Worm (Caenorhabditis elegans): ENCODE data around the gene fzr-1.
A peak's percentile ranks its signal among the peaks of the same experiment; 100 is the strongest.

Gene fzr-1

ce11 chrII:9677470-9677869, 33.2 kb upstream of the fzr-1 start:
- TF ChIP-seq fos-1 (tag; optimal IDR thresholded peaks at IDR 0.05) (no peak), nhr-25 (tag; optimal IDR thresholded peaks at IDR 0.05) (no peak), pqm-1 (tag; optimal IDR thresholded peaks at IDR 0.05) (peak; percentile 50), daf-12 (tag; optimal IDR thresholded peaks at IDR 0.05) (no peak), elt-2 (tag; optimal IDR thresholded peaks at IDR 0.05) (peak; percentile 67)

- TF ChIP-seq skn-1 (tag; optimal IDR thresholded peaks at IDR 0.05) (no peak), eor-1 (tag; optimal IDR thresholded peaks at IDR 0.05) (no peak), nhr-12 (tag; optimal IDR thresholded peaks at IDR 0.05) (no peak), snpc-4 (tag; optimal IDR thresholded peaks at IDR 0.05) (no peak), unc-39 (tag; optimal IDR thresholded peaks at IDR 0.05) (no peak), ceh-82 (tag; optimal IDR thresholded peaks at IDR 0.05) (no peak), elt-2 (tag; optimal IDR thresholded peaks at IDR 0.05) (no peak), sea-2 (GFP tag; optimal IDR thresholded peaks at IDR 0.05) (no peak), aly-2 (tag; optimal IDR thresholded peaks at IDR 0.05) (no peak), pqm-1 (tag; optimal IDR thresholded peaks at IDR 0.05) (no peak), unc-62 (GFP tag; optimal IDR thresholded peaks at IDR 0.05) (no peak), ceh-16 (tag; optimal IDR thresholded peaks at IDR 0.05) (no peak), ZK546.5 (tag; optimal IDR thresholded peaks at IDR 0.05) (no peak), elt-3 (tag; optimal IDR thresholded peaks at IDR 0.05) (no peak), ceh-9 (tag; optimal IDR thresholded peaks at IDR 0.05) (no peak), mml-1 (tag; optimal IDR thresholded peaks at IDR 0.05) (no peak), R02D3.7 (tag; optimal IDR thresholded peaks at IDR 0.05) (no peak), lin-39 (tag; optimal IDR thresholded peaks at IDR 0.05) (no peak), nhr-25 (tag; optimal IDR thresholded peaks at IDR 0.05) (no peak), nhr-77 (tag; optimal IDR thresholded peaks at IDR 0.05) (no peak)
These were observed 30.4 kb upstream of the fzr-1 start, which contains the start of gene arc-1 for ce11 chrII:9674678-9675077. TSS of gene arc-1 (plus strand) at chrII:9674978.

DNA sequence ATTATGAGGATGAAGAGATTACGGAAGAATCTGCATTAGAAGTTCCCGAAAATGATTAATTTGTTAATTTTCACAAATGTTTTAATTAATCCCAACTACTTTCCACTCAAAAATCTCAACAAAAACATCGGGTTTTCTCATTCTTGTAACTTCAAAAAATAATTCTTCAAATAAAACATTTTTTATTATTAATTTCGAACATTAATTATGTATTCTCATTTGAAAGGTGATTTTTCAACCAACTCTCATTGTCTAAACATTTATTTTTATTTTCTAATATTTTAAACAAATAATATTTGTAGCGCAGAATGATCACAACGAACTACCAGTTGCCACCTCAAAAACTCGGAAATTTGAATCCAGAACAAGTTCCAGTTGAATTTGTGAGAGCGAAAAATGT, 27.0 kb upstream of the fzr-1 start, which contains the start of gene ZK1320.7:
TSS of gene ZK1320.7 (plus strand) at position 301 of the 400 bp plus-strand sequence.
- no peak for TF ChIP-seq snpc-4 (tag; optimal IDR thresholded peaks at IDR 0.05)
- TF ChIP-seq nhr-23 (tag; optimal IDR thresholded peaks at IDR 0.05) = no peak
- no peak for TF ChIP-seq mml-1 (tag; optimal IDR thresholded peaks at IDR 0.05)
- no peak for TF ChIP-seq nhr-28 (tag; optimal IDR thresholded peaks at IDR 0.05)
- TF ChIP-seq daf-12 (tag; optimal IDR thresholded peaks at IDR 0.05) = no peak
- no peak for TF ChIP-seq aly-2 (tag; optimal IDR thresholded peaks at IDR 0.05)
- TF ChIP-seq sea-2 (GFP tag; optimal IDR thresholded peaks at IDR 0.05) = no peak
- TF ChIP-seq skn-1 (tag; optimal IDR thresholded peaks at IDR 0.05) = no peak
- no peak for TF ChIP-seq nhr-25 (tag; optimal IDR thresholded peaks at IDR 0.05)
- no peak for TF ChIP-seq pqm-1 (tag; optimal IDR thresholded peaks at IDR 0.05)
- TF ChIP-seq nhr-43 (tag; optimal IDR thresholded peaks at IDR 0.05; ENCODE audit: poor library complexity, severe bottlenecking) = no peak
- no peak for TF ChIP-seq lsy-12 (tag; optimal IDR thresholded peaks at IDR 0.05)
- TF ChIP-seq elt-1 (tag; optimal IDR thresholded peaks at IDR 0.05) = no peak

DNA sequence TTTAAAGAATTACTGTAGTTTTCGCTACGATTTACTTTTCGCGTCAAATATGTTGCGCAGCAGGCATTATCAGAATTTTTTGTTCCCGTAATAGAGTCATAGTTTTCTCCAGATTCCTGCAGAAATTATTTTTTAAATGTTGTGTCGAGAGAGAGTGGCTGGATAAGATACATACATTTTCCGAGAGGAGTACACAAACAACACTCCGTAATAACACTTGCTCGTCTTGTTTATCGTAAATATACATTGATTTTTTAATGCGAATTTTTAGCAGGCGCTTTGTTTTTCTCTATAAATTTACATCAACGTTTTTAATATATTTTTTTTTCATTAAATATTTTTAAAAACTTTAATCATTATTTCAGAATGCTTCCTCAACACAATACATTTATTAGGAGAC, 24.7 kb upstream of the fzr-1 start, which contains the start of gene taf-8:
TSS of gene taf-8 (plus strand) at position 360 of the 400 bp plus-strand sequence.
- TF ChIP-seq egl-27 (tag; optimal IDR thresholded peaks at IDR 0.05) (no peak), nhr-23 (tag; optimal IDR thresholded peaks at IDR 0.05) (peak; percentile 57), nhr-12 (tag; optimal IDR thresholded peaks at IDR 0.05) (no peak), elt-2 (tag; optimal IDR thresholded peaks at IDR 0.05) (peak; percentile 12), lin-15B (tag; optimal IDR thresholded peaks at IDR 0.05) (peak; percentile 47), hmg-11 (tag; optimal IDR thresholded peaks at IDR 0.05) (peak; percentile 55), R02D3.7 (tag; optimal IDR thresholded peaks at IDR 0.05) (peak; percentile 92), snpc-4 (tag; optimal IDR thresholded peaks at IDR 0.05) (no peak), nhr-25 (tag; optimal IDR thresholded peaks at IDR 0.05) (peak; percentile 6), pha-4 (tag; optimal IDR thresholded peaks at IDR 0.05) (peak; percentile 84), lin-39 (tag; optimal IDR thresholded peaks at IDR 0.05) (peak; percentile 7)

DNA sequence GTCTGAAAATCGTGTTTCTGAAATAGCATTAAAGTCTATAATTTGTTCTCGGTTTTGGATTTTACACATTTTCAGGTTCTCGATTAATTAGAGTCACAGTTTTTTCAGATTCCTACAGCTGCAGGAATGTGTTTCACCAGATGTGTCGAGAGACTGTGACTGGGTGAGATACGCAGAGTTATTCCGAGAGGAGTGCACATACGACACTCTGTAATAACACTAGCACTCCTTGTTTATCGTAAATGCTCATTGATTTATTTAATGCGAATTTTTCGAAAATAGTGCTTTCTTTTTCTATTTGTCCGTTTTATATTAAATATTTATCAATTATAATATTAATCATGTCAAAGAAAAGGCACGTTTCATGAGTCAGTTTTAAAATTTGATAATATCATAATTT, 23.1 kb upstream of the fzr-1 start, which contains the start of gene ZK1320.11:
TSS of gene ZK1320.11 (plus strand) at position 243 of the 400 bp plus-strand sequence.
- TF ChIP-seq pha-4 (tag; optimal IDR thresholded peaks at IDR 0.05) = peak; percentile 19
- TF ChIP-seq ama-1 (optimal IDR thresholded peaks at IDR 0.05) = no peak
- peak; percentile 34 for TF ChIP-seq nfya-1 (tag; optimal IDR thresholded peaks at IDR 0.05; ENCODE audit: insufficient read depth)

All from whole organism, L3 larva.